Worm (Caenorhabditis elegans) whole organism, L1 larva: ENCODE results near the gene rps-11.

Source experiments
- C04F5.9 ChIP-seq: sonication (generic microtip); optimal IDR thresholded peaks from 2 replicates; lab custom pipeline; 2016; ENCODE audit warnings: missing genetic modification characterization, missing compliant biosample characterization
- alr-1 ChIP-seq: fragments of 200-800 bp; sonication (Bioruptor generic); optimal IDR thresholded peaks from 2 replicates; lab custom pipeline; 2018; ENCODE audit warnings: borderline replicate concordance, mild to moderate bottlenecking, missing genetic modification characterization, missing compliant biosample characterization
- ama-1 ChIP-seq: fragments of 150-350 bp; optimal IDR thresholded peaks from 2 replicates; lab custom pipeline; 2014
- blmp-1 ChIP-seq: fragments of 150-350 bp; optimal IDR thresholded peaks from 2 replicates; lab custom pipeline; 2014; ENCODE audit warnings: missing biosample characterization, missing genetic modification characterization
- ceh-63 ChIP-seq: fragments of 200-800 bp; sonication (Bioruptor generic); optimal IDR thresholded peaks from 2 replicates; lab custom pipeline; 2018; ENCODE audit warnings: mild to moderate bottlenecking, missing genetic modification characterization, missing compliant biosample characterization
- ceh-8 ChIP-seq: fragments of 200-800 bp; sonication (Bioruptor generic); optimal IDR thresholded peaks from 2 replicates; lab custom pipeline; 2018; ENCODE audit warnings: mild to moderate bottlenecking, missing genetic modification characterization, moderate library complexity, missing compliant biosample characterization
- ceh-88 ChIP-seq: fragments of 200-800 bp; sonication (Bioruptor generic); IDR thresholded peaks from 2 replicates; pipeline ENCODE4 v1.3.6; 2022; ENCODE audit warnings: missing genetic modification characterization, missing compliant biosample characterization
- dsc-1 ChIP-seq: sonication (generic microtip); optimal IDR thresholded peaks from 2 replicates; lab custom pipeline; 2016; ENCODE audit warnings: mild to moderate bottlenecking, missing genetic modification characterization, missing compliant biosample characterization
- efl-1 ChIP-seq, 4 experiments: fragments of 150-350 bp; optimal IDR thresholded peaks in 3 of 4; peaks in 1 of 4; 1 replicate in 1 of 4; 2 replicates in 3 of 4; lab custom pipeline; 2014; ENCODE audit warnings: missing biosample characterization in 2 of 4, missing genetic modification characterization in 2 of 4, missing genetic modification reagents in 2 of 4
- egl-27 ChIP-seq, 2 experiments: fragments of 150-350 bp in 1 of 2; sonication (generic microtip); optimal IDR thresholded peaks; 3 replicates each; lab custom pipeline; 2017 to 2018; ENCODE audit warnings: missing biosample characterization in 2 of 2, missing genetic modification characterization in 2 of 2, missing genetic modification reagents in 2 of 2
- elt-2 ChIP-seq: sonication (generic microtip); optimal IDR thresholded peaks from 2 replicates; lab custom pipeline; 2016; ENCODE audit warnings: missing genetic modification characterization, mild to moderate bottlenecking, inconsistent platforms, missing compliant biosample characterization, missing genetic modification reagents
- elt-3 ChIP-seq, 6 experiments: fragments of 150-350 bp in 1 of 6; sonication (generic microtip); optimal IDR thresholded peaks; 2 replicates each; lab custom pipeline; 2017 to 2018; ENCODE audit warnings: missing biosample characterization in 6 of 6, missing genetic modification characterization in 6 of 6, inconsistent platforms in 1 of 6
- ets-5 ChIP-seq: fragments of 200-800 bp; sonication (Bioruptor generic); IDR thresholded peaks from 2 replicates; pipeline ENCODE4 v1.3.6; 2022; ENCODE audit warnings: missing genetic modification characterization, missing compliant biosample characterization
- fkh-8 ChIP-seq: sonication (generic microtip); optimal IDR thresholded peaks from 2 replicates; lab custom pipeline; 2016; ENCODE audit warnings: mild to moderate bottlenecking, missing genetic modification characterization, missing compliant biosample characterization
- fos-1 ChIP-seq: fragments of 150-350 bp; optimal IDR thresholded peaks from 2 replicates; lab custom pipeline; 2014; ENCODE audit warnings: missing biosample characterization, missing genetic modification characterization
- grh-1 ChIP-seq: fragments of 200-800 bp; sonication (Bioruptor generic); IDR thresholded peaks from 2 replicates; pipeline ENCODE4 v1.3.6; 2022; ENCODE audit warnings: missing genetic modification reagents, missing genetic modification characterization, missing compliant biosample characterization
- hlh-17 ChIP-seq: fragments of 200-800 bp; sonication (Bioruptor generic); optimal IDR thresholded peaks from 2 replicates; lab custom pipeline; 2018; ENCODE audit warnings: missing genetic modification characterization, mild to moderate bottlenecking, missing compliant biosample characterization, moderate library complexity, borderline replicate concordance
- irx-1 ChIP-seq: sonication (generic microtip); optimal IDR thresholded peaks from 2 replicates; lab custom pipeline; 2016; ENCODE audit warnings: missing genetic modification characterization, missing compliant biosample characterization
- lin-14 ChIP-seq: fragments of 200-800 bp; sonication (Bioruptor generic); optimal IDR thresholded peaks from 2 replicates; lab custom pipeline; 2018; ENCODE audit warnings: mild to moderate bottlenecking, missing genetic modification characterization, moderate library complexity, missing compliant biosample characterization
- lin-15B ChIP-seq: fragments of 150-350 bp; sonication (generic microtip); optimal IDR thresholded peaks from 3 replicates; lab custom pipeline; 2014; ENCODE audit warnings: missing biosample characterization, missing genetic modification characterization
- mab-9 ChIP-seq: fragments of 200-800 bp; sonication (Bioruptor generic); IDR thresholded peaks from 2 replicates; pipeline ENCODE4 v1.3.6; 2022; ENCODE audit warnings: missing genetic modification reagents, missing genetic modification characterization, missing compliant biosample characterization
- mef-2 ChIP-seq: fragments of 150-350 bp; optimal IDR thresholded peaks from 2 replicates; lab custom pipeline; 2014; ENCODE audit warnings: missing biosample characterization, missing genetic modification characterization
- mep-1 ChIP-seq: fragments of 150-350 bp; optimal IDR thresholded peaks from 2 replicates; lab custom pipeline; 2014; ENCODE audit warnings: missing biosample characterization, missing genetic modification characterization
- nhr-19 ChIP-seq: fragments of 200-800 bp; sonication (Bioruptor generic); conservative IDR thresholded peaks from 2 replicates; pipeline ENCODE4 v1.3.6; 2022; ENCODE audit warnings: missing genetic modification characterization, missing compliant biosample characterization
- nhr-28 ChIP-seq: fragments of 150-350 bp; optimal IDR thresholded peaks from 2 replicates; lab custom pipeline; 2014; ENCODE audit warnings: missing biosample characterization, missing genetic modification characterization
- nhr-77 ChIP-seq: fragments of 150-350 bp; optimal IDR thresholded peaks from 2 replicates; lab custom pipeline; 2014; ENCODE audit warnings: missing biosample characterization, missing genetic modification characterization
- nhr-85 ChIP-seq: sonication (generic microtip); peaks from one replicate; lab custom pipeline; 2016; ENCODE audit warnings: missing genetic modification characterization, inconsistent platforms, missing compliant biosample characterization
- pax-3 ChIP-seq: fragments of 200-800 bp; sonication (Bioruptor generic); optimal IDR thresholded peaks from 2 replicates; lab custom pipeline; 2018; ENCODE audit warnings: mild to moderate bottlenecking, missing genetic modification characterization, moderate library complexity, missing compliant biosample characterization
- rnt-1 ChIP-seq: sonication (generic microtip); optimal IDR thresholded peaks from 2 replicates; lab custom pipeline; 2016; ENCODE audit warnings: mild to moderate bottlenecking, missing genetic modification characterization, moderate library complexity, missing compliant biosample characterization
- sox-4 ChIP-seq: sonication (generic microtip); optimal IDR thresholded peaks from 2 replicates; lab custom pipeline; 2016; ENCODE audit warnings: missing genetic modification characterization, missing compliant biosample characterization
- sup-37 ChIP-seq: fragments of 200-800 bp; sonication (Bioruptor generic); optimal IDR thresholded peaks from 2 replicates; lab custom pipeline; 2018; ENCODE audit warnings: mild to moderate bottlenecking, missing genetic modification characterization, missing compliant biosample characterization
- swsn-7 ChIP-seq: sonication (generic microtip); optimal IDR thresholded peaks from 2 replicates; lab custom pipeline; 2016; ENCODE audit warnings: missing genetic modification characterization, missing compliant biosample characterization
- unc-130 ChIP-seq: fragments of 150-350 bp; optimal IDR thresholded peaks from 2 replicates; lab custom pipeline; 2017; ENCODE audit warnings: missing biosample characterization, missing genetic modification characterization, inconsistent platforms
- unc-86 ChIP-seq: sonication (generic microtip); optimal IDR thresholded peaks from 2 replicates; lab custom pipeline; 2016; ENCODE audit warnings: missing genetic modification characterization, missing compliant biosample characterization
- zag-1 ChIP-seq: fragments of 150-350 bp; optimal IDR thresholded peaks from 2 replicates; lab custom pipeline; 2014; ENCODE audit warnings: missing biosample characterization, missing genetic modification characterization
- zip-4 ChIP-seq: fragments of 200-800 bp; sonication (Bioruptor generic); optimal IDR thresholded peaks from 2 replicates; lab custom pipeline; 2018; ENCODE audit warnings: mild to moderate bottlenecking, missing genetic modification characterization, moderate library complexity, missing compliant biosample characterization

rps-11 gene

ce11 chrIV:11574331-11574730 is 28.1 kb upstream of the rps-11 start:
- TF ChIP-seq lin-14 (GFP tag; lab: Kevin White, UChicago) (peak; percentile 25), egl-27 (tag; optimal IDR thresholded peaks at IDR 0.05; lab: Kevin White, UChicago) (no peak)

ce11 chrIV:11578492-11578891 is 23.9 kb upstream of the rps-11 start, which contains the start of gene rib-1:
Gene rib-1, plus strand, starts transcription at chrIV:11578792.
- TF ChIP-seq zag-1 (tag; lab: Kevin White, UChicago) (no peak), mef-2 (tag; lab: Kevin White, UChicago) (no peak), unc-86 (tag; lab: Kevin White, UChicago) (no peak), dsc-1 (peak; percentile 60)

ce11 chrIV:11582450-11583166 is 19.8 kb upstream of the rps-11 start:
- TF ChIP-seq lin-15B (tag; lab: Kevin White, UChicago) (no peak), efl-1 (optimal IDR thresholded peaks at IDR 0.05; lab: Kevin White, UChicago) (no peak), efl-1 (GFP tag; optimal IDR thresholded peaks at IDR 0.05 in 1 of 2; lab: Kevin White, UChicago) (peak in 1 of 2 experiments; percentile 78), ama-1 (lab: Kevin White, UChicago) (no peak), elt-2 (tag; lab: Kevin White, UChicago) (peak; percentile 44), lin-14 (GFP tag; lab: Kevin White, UChicago) (peak; percentile 0), nhr-28 (tag; lab: Kevin White, UChicago) (no peak), blmp-1 (no peak), nhr-85 (tag; lab: Kevin White, UChicago) (no peak), ceh-63 (GFP tag; lab: Kevin White, UChicago) (no peak), sup-37 (no peak)

- peak; percentile 2 for TF ChIP-seq rnt-1 (tag; lab: Kevin White, UChicago)
- no peak for TF ChIP-seq zip-4 (GFP tag; lab: Kevin White, UChicago)
- no peak for TF ChIP-seq alr-1 (tag; lab: Kevin White, UChicago)
- TF ChIP-seq C04F5.9 (tag; lab: Kevin White, UChicago) = no peak
- no peak for TF ChIP-seq fos-1 (tag; lab: Kevin White, UChicago)
- TF ChIP-seq unc-130 = no peak
- no peak for TF ChIP-seq swsn-7 (tag; lab: Kevin White, UChicago)
- TF ChIP-seq ceh-88 (GFP tag; lab: Robert Waterston, UW) = no peak
- peak; percentile 52 for TF ChIP-seq elt-2 (tag; lab: Kevin White, UChicago)
- no peak for TF ChIP-seq elt-3 (tag; optimal IDR thresholded peaks at IDR 0.05; lab: Kevin White, UChicago)
- no peak for TF ChIP-seq grh-1
- no peak for TF ChIP-seq ceh-8 (GFP tag; lab: Kevin White, UChicago)
- no peak for TF ChIP-seq mab-9 (GFP tag; lab: Robert Waterston, UW)
- TF ChIP-seq mef-2 (tag; lab: Kevin White, UChicago) = no peak
- no peak for TF ChIP-seq ets-5 (GFP tag; lab: Robert Waterston, UW)
- no peak for TF ChIP-seq nhr-77 (tag; lab: Kevin White, UChicago)
- no peak for TF ChIP-seq nhr-85 (tag; lab: Kevin White, UChicago)
- TF ChIP-seq nhr-28 (tag; lab: Kevin White, UChicago) = no peak
- no peak for TF ChIP-seq unc-86 (tag; lab: Kevin White, UChicago)
- peak; percentile 16 for TF ChIP-seq fkh-8 (tag; lab: Kevin White, UChicago)
- TF ChIP-seq irx-1 (tag; lab: Kevin White, UChicago) = no peak
- TF ChIP-seq sup-37 = no peak
- no peak for TF ChIP-seq pax-3 (tag; lab: Kevin White, UChicago)
- no peak for TF ChIP-seq nhr-19 (GFP tag; lab: Robert Waterston, UW)
- TF ChIP-seq blmp-1 = no peak
- TF ChIP-seq sox-4 (tag; lab: Kevin White, UChicago) = no peak
- no peak for TF ChIP-seq mep-1 (tag; lab: Kevin White, UChicago)
- no peak for TF ChIP-seq hlh-17 (GFP tag; lab: Kevin White, UChicago)
- TF ChIP-seq lin-14 (GFP tag; lab: Kevin White, UChicago) = peak; percentile 25
Observed at ce11 chrIV:11583906-11584378, 18.5 kb upstream of the rps-11 start, which contains the start of gene F12F6.1. Gene F12F6.1, plus strand, starts transcription at chrIV:11583956.
